Fruit fly (Drosophila melanogaster) whole organism, embryonic: ENCODE measurements around the gene CG4267.

Experiments used
- Ada2b ChIP-seq: fragments of 200-800 bp; sonication (Bioruptor generic); IDR thresholded peaks from 2 replicates; pipeline ENCODE4 v1.3.6; 2022; ENCODE audit warnings: missing biosample characterization, missing genetic modification characterization
- B-H1 ChIP-seq: fragments of 200-800 bp; sonication (Bioruptor generic); IDR thresholded peaks from 3 replicates; pipeline ENCODE4 v1.3.6; 2022; ENCODE audit warnings: missing biosample characterization, missing genetic modification characterization
- BEAF-32 ChIP-seq: fragments of 200-800 bp; sonication (Bioruptor generic); optimal IDR thresholded peaks from 3 replicates; lab custom pipeline; 2017; ENCODE audit warnings: missing biosample characterization, missing genetic modification characterization, mild to moderate bottlenecking, moderate library complexity, missing genetic modification reagents
- Blimp-1 ChIP-seq: fragments of 200-800 bp; sonication (Bioruptor generic); optimal IDR thresholded peaks from 3 replicates; lab custom pipeline; 2018; ENCODE audit warnings: missing biosample characterization, missing genetic modification characterization, mild to moderate bottlenecking, moderate library complexity, missing genetic modification reagents
- BtbVII ChIP-seq: fragments of 200-800 bp; sonication (Bioruptor generic); optimal IDR thresholded peaks from 3 replicates; lab custom pipeline; 2017; ENCODE audit warnings: missing biosample characterization, mild to moderate bottlenecking, missing genetic modification characterization
- CG10267 ChIP-seq: fragments of 200-800 bp; sonication (Bioruptor generic); optimal IDR thresholded peaks from 2 replicates; lab custom pipeline; 2018; ENCODE audit warnings: missing biosample characterization, mild to moderate bottlenecking, missing genetic modification characterization, moderate library complexity
- CG10431 ChIP-seq: fragments of 200-800 bp; sonication (Bioruptor generic); optimal IDR thresholded peaks from 3 replicates; lab custom pipeline; 2018; ENCODE audit warnings: missing biosample characterization, mild to moderate bottlenecking, missing genetic modification characterization
- CG10654 ChIP-seq: fragments of 200-800 bp; sonication (Bioruptor generic); optimal IDR thresholded peaks from 2 replicates; lab custom pipeline; 2016; ENCODE audit warnings: missing biosample characterization, missing genetic modification characterization
- CG10979 ChIP-seq: fragments of 200-800 bp; sonication (Bioruptor generic); optimal IDR thresholded peaks from 2 replicates; lab custom pipeline; 2018; ENCODE audit warnings: missing biosample characterization, mild to moderate bottlenecking, missing genetic modification characterization, moderate library complexity
- CG14441 ChIP-seq: fragments of 200-800 bp; sonication (Bioruptor generic); IDR thresholded peaks from 2 replicates; pipeline ENCODE4 v1.3.6; 2022; ENCODE audit warnings: missing biosample characterization, missing genetic modification characterization
- CG14710 ChIP-seq: fragments of 200-800 bp; sonication (Bioruptor generic); optimal IDR thresholded peaks from 3 replicates; lab custom pipeline; 2019; ENCODE audit warnings: missing biosample characterization, mild to moderate bottlenecking, missing genetic modification characterization, moderate library complexity
- CG15696 ChIP-seq: fragments of 200-800 bp; sonication (Bioruptor generic); optimal IDR thresholded peaks from 2 replicates; lab custom pipeline; 2019; ENCODE audit warnings: missing biosample characterization, mild to moderate bottlenecking, missing genetic modification characterization, moderate library complexity
- CG1647 ChIP-seq: fragments of 200-800 bp; sonication (Bioruptor generic); optimal IDR thresholded peaks from 3 replicates; lab custom pipeline; 2016; ENCODE audit warnings: missing biosample characterization, missing genetic modification characterization
- CG17186 ChIP-seq: fragments of 200-800 bp; sonication (Bioruptor generic); optimal IDR thresholded peaks from 3 replicates; lab custom pipeline; 2017; ENCODE audit warnings: missing biosample characterization, missing genetic modification reagents, missing genetic modification characterization
- CG17328 ChIP-seq: fragments of 200-800 bp; sonication (Bioruptor generic); IDR thresholded peaks from 2 replicates; pipeline ENCODE4 v1.3.6; 2022; ENCODE audit warnings: missing biosample characterization, missing genetic modification characterization
- CG17385 ChIP-seq: fragments of 200-800 bp; sonication (Bioruptor generic); optimal IDR thresholded peaks from 3 replicates; lab custom pipeline; 2018; ENCODE audit warnings: missing biosample characterization, mild to moderate bottlenecking, missing genetic modification characterization
- CG3065 ChIP-seq: fragments of 200-800 bp; sonication (Bioruptor generic); optimal IDR thresholded peaks from 2 replicates; lab custom pipeline; 2016; ENCODE audit warnings: missing biosample characterization, missing genetic modification characterization
- CG3847 ChIP-seq: fragments of 200-800 bp; sonication (Bioruptor generic); IDR thresholded peaks from 2 replicates; pipeline ENCODE4 v1.3.6; 2022; ENCODE audit warnings: missing biosample characterization, missing genetic modification characterization
- CG3995 ChIP-seq: fragments of 200-800 bp; sonication (Bioruptor generic); optimal IDR thresholded peaks from 3 replicates; lab custom pipeline; 2016; ENCODE audit warnings: missing biosample characterization, missing genetic modification characterization
- CG4282 ChIP-seq: fragments of 200-800 bp; sonication (Bioruptor generic); optimal IDR thresholded peaks from 2 replicates; lab custom pipeline; 2016; ENCODE audit warnings: missing biosample characterization, missing genetic modification characterization
- CG4360 ChIP-seq: fragments of 200-800 bp; sonication (Bioruptor generic); IDR thresholded peaks from 2 replicates; pipeline ENCODE4 v1.3.6; 2022; ENCODE audit warnings: missing biosample characterization, missing genetic modification characterization
- CG6689 ChIP-seq: fragments of 200-800 bp; sonication (Bioruptor generic); IDR thresholded peaks from 2 replicates; pipeline ENCODE4 v1.3.6; 2022; ENCODE audit warnings: missing biosample characterization, missing genetic modification characterization
- CG7357 ChIP-seq: fragments of 200-800 bp; sonication (Bioruptor generic); IDR thresholded peaks from 3 replicates; pipeline ENCODE4 v1.3.6; 2022; ENCODE audit warnings: missing biosample characterization, missing genetic modification characterization
- CrebB ChIP-seq: fragments of 200-800 bp; sonication (Bioruptor generic); optimal IDR thresholded peaks from 3 replicates; lab custom pipeline; 2018; ENCODE audit warnings: missing biosample characterization, mild to moderate bottlenecking, missing genetic modification characterization
- Ets65A ChIP-seq: fragments of 200-800 bp; sonication (Bioruptor generic); peaks from one replicate; lab custom pipeline; 2016; ENCODE audit warnings: missing biosample characterization, missing genetic modification characterization
- Fer2 ChIP-seq: fragments of 200-800 bp; sonication (Bioruptor generic); optimal IDR thresholded peaks from 2 replicates; lab custom pipeline; 2018; ENCODE audit warnings: missing biosample characterization, mild to moderate bottlenecking, missing genetic modification characterization, moderate library complexity
- Gug ChIP-seq: fragments of 200-800 bp; sonication (Bioruptor generic); IDR thresholded peaks from 4 replicates; pipeline ENCODE4 v1.3.6; 2022; ENCODE audit warnings: missing biosample characterization, missing genetic modification characterization
- H15 ChIP-seq: fragments of 200-800 bp; sonication (Bioruptor generic); IDR thresholded peaks from 3 replicates; pipeline ENCODE4 v1.3.6; 2022; ENCODE audit warnings: missing biosample characterization, missing genetic modification characterization
- MBD-R2 ChIP-seq: fragments of 200-800 bp; sonication (Bioruptor generic); IDR thresholded peaks from 2 replicates; pipeline ENCODE4 v1.3.6; 2022; ENCODE audit warnings: missing biosample characterization, missing genetic modification characterization
- Meics ChIP-seq: fragments of 200-800 bp; sonication (Bioruptor generic); optimal IDR thresholded peaks from 2 replicates; lab custom pipeline; 2017; ENCODE audit warnings: missing biosample characterization, mild to moderate bottlenecking, missing genetic modification characterization
- Ptx1 ChIP-seq: fragments of 200-800 bp; sonication (Bioruptor generic); IDR thresholded peaks from 2 replicates; pipeline ENCODE4 v1.3.6; 2022; ENCODE audit warnings: missing biosample characterization, missing genetic modification characterization
- Sox100B ChIP-seq: fragments of 200-800 bp; sonication (Bioruptor generic); optimal IDR thresholded peaks from 3 replicates; lab custom pipeline; 2018; ENCODE audit warnings: missing biosample characterization, mild to moderate bottlenecking, missing genetic modification characterization
- Tbp ChIP-seq: fragments of >200 bp; optimal IDR thresholded peaks from 2 replicates; lab custom pipeline; 2018; ENCODE audit warnings: missing biosample characterization, missing genetic modification characterization
- Xrp1 ChIP-seq: fragments of 200-800 bp; sonication (Bioruptor generic); IDR thresholded peaks from 2 replicates; pipeline ENCODE4 v1.3.6; 2022; ENCODE audit warnings: missing biosample characterization, missing genetic modification characterization
- ac ChIP-seq: fragments of 200-800 bp; sonication (Bioruptor generic); optimal IDR thresholded peaks from 3 replicates; lab custom pipeline; 2017; ENCODE audit warnings: missing biosample characterization, mild to moderate bottlenecking, missing genetic modification characterization
- bcd ChIP-seq: fragments of 200-800 bp; sonication (Bioruptor generic); optimal IDR thresholded peaks from 2 replicates; lab custom pipeline; 2017; ENCODE audit warnings: missing biosample characterization, mild to moderate bottlenecking, missing genetic modification characterization
- da ChIP-seq: fragments of 200-800 bp; sonication (Bioruptor generic); optimal IDR thresholded peaks from 2 replicates; lab custom pipeline; 2016; ENCODE audit warnings: missing biosample characterization, missing genetic modification characterization
- dati ChIP-seq: fragments of 200-800 bp; sonication (Bioruptor generic); IDR thresholded peaks from 2 replicates; pipeline ENCODE4 v1.3.6; 2022; ENCODE audit warnings: missing biosample characterization, missing genetic modification characterization
- disco-r ChIP-seq: fragments of 200-800 bp; sonication (Bioruptor generic); optimal IDR thresholded peaks from 2 replicates; lab custom pipeline; 2016; ENCODE audit warnings: missing biosample characterization, missing genetic modification characterization
- dpn ChIP-seq, 2 experiments: fragments of 200-800 bp; sonication (Bioruptor generic); optimal IDR thresholded peaks; 3 replicates each; lab custom pipeline; 2016; ENCODE audit warnings: missing biosample characterization in 2 of 2, missing genetic modification characterization in 2 of 2
- esg ChIP-seq: fragments of 200-800 bp; sonication (Bioruptor generic); conservative IDR thresholded peaks from 2 replicates; pipeline ENCODE4 v1.3.6; 2022; ENCODE audit warnings: missing biosample characterization, missing genetic modification characterization
- ftz-f1 ChIP-seq: fragments of 200-800 bp; sonication (Bioruptor generic); optimal IDR thresholded peaks from 2 replicates; lab custom pipeline; 2016; ENCODE audit warnings: missing biosample characterization, missing genetic modification characterization
- grn ChIP-seq: fragments of 200-800 bp; sonication (Bioruptor generic); optimal IDR thresholded peaks from 3 replicates; lab custom pipeline; 2017; ENCODE audit warnings: missing biosample characterization, missing genetic modification characterization
- gro ChIP-seq: fragments of 200-800 bp; sonication (Bioruptor generic); optimal IDR thresholded peaks from 2 replicates; lab custom pipeline; 2016; ENCODE audit warnings: missing biosample characterization, missing genetic modification characterization
- gsb-n ChIP-seq: fragments of 200-800 bp; sonication (Bioruptor generic); optimal IDR thresholded peaks from 3 replicates; lab custom pipeline; 2018; ENCODE audit warnings: missing biosample characterization, mild to moderate bottlenecking, missing genetic modification characterization
- kni ChIP-seq: fragments of 200-800 bp; sonication (Bioruptor generic); optimal IDR thresholded peaks from 3 replicates; lab custom pipeline; 2017; ENCODE audit warnings: mild to moderate bottlenecking, missing biosample characterization, missing genetic modification reagents, missing genetic modification characterization
- mam ChIP-seq: fragments of 200-800 bp; sonication (Bioruptor generic); optimal IDR thresholded peaks from 3 replicates; lab custom pipeline; 2016; ENCODE audit warnings: missing biosample characterization, missing genetic modification characterization
- schlank ChIP-seq: fragments of 200-800 bp; sonication (Bioruptor generic); optimal IDR thresholded peaks from 2 replicates; lab custom pipeline; 2018; ENCODE audit warnings: missing biosample characterization, mild to moderate bottlenecking, missing genetic modification characterization
- sd ChIP-seq: fragments of 200-800 bp; sonication (Bioruptor generic); optimal IDR thresholded peaks from 3 replicates; lab custom pipeline; 2018; ENCODE audit warnings: missing biosample characterization, mild to moderate bottlenecking, missing genetic modification characterization, moderate library complexity
- unc-4 ChIP-seq: fragments of 200-800 bp; sonication (Bioruptor generic); IDR thresholded peaks from 2 replicates; pipeline ENCODE4 v1.3.6; 2022; ENCODE audit warnings: missing biosample characterization, missing genetic modification characterization; ENCODE audit not compliant: partially characterized antibody

The CG4267 gene

dm6 chr2L:2226259-2227121 is 15.7 kb upstream of the CG4267 start, which contains the start of the genes CG15387 and sau (continued):
- TF ChIP-seq dpn (GFP tag; optimal IDR thresholded peaks at IDR 0.05; lab: Kevin White, UChicago) (peak; percentile 87 to 95), Sox100B (GFP tag; lab: Kevin White, UChicago) (peak; percentile 88), CG10979 (tag; lab: Kevin White, UChicago) (peak; percentile 77), disco-r (GFP tag; lab: Kevin White, UChicago) (peak; percentile 84), sd (tag; lab: Kevin White, UChicago) (peak; percentile 68), Tbp (GFP tag; lab: Kevin White, UChicago) (no peak), dati (GFP tag; lab: Robert Waterston, UW) (0 out of 2 replicates have a peak, but pooled peaks have one; percentile 29), kni (GFP tag; lab: Kevin White, UChicago) (peak; percentile 61), CG17328 (peak; percentile 76), CG3995 (GFP tag; lab: Kevin White, UChicago) (peak; percentile 80), CG6689 (GFP tag; lab: Robert Waterston, UW) (peak; percentile 83), mam (GFP tag; lab: Kevin White, UChicago) (peak; percentile 95), CG10431 (GFP tag; lab: Kevin White, UChicago) (peak; percentile 67), Fer2 (peak; percentile 85), CG4282 (peak; percentile 88), ftz-f1 (GFP tag; lab: Kevin White, UChicago) (peak; percentile 53), CG3847 (GFP tag; lab: Robert Waterston, UW) (peak; percentile 89), B-H1 (GFP tag; lab: Robert Waterston, UW) (peak; percentile 55; the same call in 2 of the 3 replicates), da (GFP tag; lab: Kevin White, UChicago) (peak; percentile 65), Gug (GFP tag; lab: Robert Waterston, UW) (peak; percentile 76), CG14710 (peak; percentile 95), gro (peak; percentile 93), H15 (GFP tag; lab: Robert Waterston, UW) (peak; percentile 76; the same call in 2 of the 3 replicates), gsb-n (tag; lab: Kevin White, UChicago) (peak; percentile 81), grn (peak; percentile 34), Blimp-1 (peak; percentile 80), Ptx1 (GFP tag; lab: Robert Waterston, UW) (peak; percentile 84), esg (GFP tag; lab: Robert Waterston, UW) (peak; percentile 71), Meics (peak; percentile 86), CG14441 (GFP tag; lab: Robert Waterston, UW) (peak; percentile 82), CG15696 (tag; lab: Kevin White, UChicago) (peak; percentile 86), CG4360 (GFP tag; lab: Robert Waterston, UW) (peak; percentile 38), BtbVII (GFP tag; lab: Kevin White, UChicago) (peak; percentile 72), CrebB (tag; lab: Kevin White, UChicago) (peak; percentile 81), CG17385 (peak; percentile 79), Ets65A (peak; percentile 99), schlank (tag; lab: Kevin White, UChicago) (peak; percentile 72), ac (GFP tag; lab: Kevin White, UChicago) (peak; percentile 45)

DNA sequence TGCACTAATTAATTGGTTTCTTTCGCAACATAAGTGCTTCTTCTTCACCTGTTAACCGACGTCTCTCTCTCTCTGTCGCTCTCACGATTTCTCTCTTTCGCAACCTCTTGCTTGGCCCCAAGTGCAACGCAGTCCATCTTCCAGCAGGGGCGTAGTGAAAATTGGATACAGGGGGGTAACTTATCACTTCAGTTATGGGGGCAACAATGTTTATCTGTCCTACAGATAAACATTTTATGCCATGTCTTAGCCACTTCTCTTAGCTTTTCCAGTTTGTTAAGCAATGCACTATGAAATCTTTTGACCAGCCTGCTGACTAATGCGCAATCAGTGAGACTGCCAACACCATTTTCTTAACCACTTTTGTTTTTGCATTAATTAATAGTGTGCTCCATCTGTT is 14.9 kb upstream of the CG4267 start:
- peak; percentile 14 for TF ChIP-seq CG10654 (GFP tag; lab: Kevin White, UChicago)
- no peak for TF ChIP-seq bcd
- TF ChIP-seq CG3065 (GFP tag; lab: Kevin White, UChicago) = no peak
- no peak for TF ChIP-seq BEAF-32 (GFP tag; lab: Kevin White, UChicago)
- 0 out of 3 replicates have a peak, but pooled peaks have one; percentile 6 for TF ChIP-seq CG7357 (GFP tag; lab: Robert Waterston, UW)
- TF ChIP-seq CG1647 (GFP tag; lab: Kevin White, UChicago) = no peak
- TF ChIP-seq Xrp1 = peak; percentile 33; the same call in 1 of the 2 replicates
- TF ChIP-seq MBD-R2 (GFP tag; lab: Robert Waterston, UW) = no peak
- TF ChIP-seq CG17186 (GFP tag; lab: Kevin White, UChicago) = no peak
- peak; percentile 16; the same call in 1 of the 2 replicates for TF ChIP-seq Ada2b (GFP tag; lab: Robert Waterston, UW)
- TF ChIP-seq CG6689 (GFP tag; lab: Robert Waterston, UW) = peak; percentile 62
- TF ChIP-seq CG10267 (tag; lab: Kevin White, UChicago) = peak; percentile 9
- no peak for TF ChIP-seq unc-4 (GFP tag; lab: Robert Waterston, UW)
